Worm (Caenorhabditis elegans) whole organism, young adult: Measurements from ENCODE around the gene cox-6B.

Experiments used
- C06A6.2 ChIP-seq: fragments of 200-800 bp; sonication (Bioruptor generic); conservative IDR thresholded peaks from 2 replicates; pipeline ENCODE4 v1.3.6; 2022; ENCODE audit warnings: missing genetic modification characterization, missing compliant biosample characterization
- F22D6.2 ChIP-seq: sonication (generic microtip); optimal IDR thresholded peaks from 2 replicates; lab custom pipeline; 2016; ENCODE audit warnings: mild to moderate bottlenecking, missing genetic modification characterization, missing compliant biosample characterization
- aptf-2 ChIP-seq: fragments of 200-800 bp; sonication (Bioruptor generic); conservative IDR thresholded peaks from 2 replicates; pipeline ENCODE4 v1.3.6; 2022; ENCODE audit warnings: missing genetic modification reagents, missing genetic modification characterization, missing compliant biosample characterization
- bed-2 ChIP-seq: fragments of 200-800 bp; sonication (Bioruptor generic); IDR thresholded peaks from 2 replicates; pipeline ENCODE4 v1.3.6; 2022; ENCODE audit warnings: missing genetic modification reagents, missing genetic modification characterization, missing compliant biosample characterization
- ceh-91 ChIP-seq: fragments of 200-800 bp; sonication (Bioruptor generic); IDR thresholded peaks from 2 replicates; pipeline ENCODE4 v1.3.6; 2022; ENCODE audit warnings: missing genetic modification reagents, missing genetic modification characterization, missing compliant biosample characterization
- ekl-4 ChIP-seq: fragments of 200-800 bp; sonication (Bioruptor generic); IDR thresholded peaks from 2 replicates; pipeline ENCODE4 v1.3.6; 2022; ENCODE audit warnings: missing genetic modification reagents, missing genetic modification characterization, missing compliant biosample characterization
- ets-4 ChIP-seq: fragments of 200-800 bp; sonication (Bioruptor generic); optimal IDR thresholded peaks from 2 replicates; lab custom pipeline; 2018; ENCODE audit warnings: mild to moderate bottlenecking, missing genetic modification characterization, missing compliant biosample characterization
- mcd-1 ChIP-seq: fragments of 200-800 bp; sonication (Bioruptor generic); IDR thresholded peaks from 2 replicates; pipeline ENCODE4 v1.3.6; 2022; ENCODE audit warnings: missing genetic modification reagents, missing genetic modification characterization, missing compliant biosample characterization
- mxl-1 ChIP-seq: sonication (generic microtip); optimal IDR thresholded peaks from 2 replicates; lab custom pipeline; 2016; ENCODE audit warnings: missing genetic modification characterization, missing compliant biosample characterization
- pha-4 ChIP-seq: fragments of 150-350 bp; sonication (generic microtip); optimal IDR thresholded peaks from 2 replicates; lab custom pipeline; 2014; ENCODE audit warnings: missing biosample characterization, missing genetic modification reagents, missing genetic modification characterization
- snpc-3.4 ChIP-seq: sonication (generic microtip); optimal IDR thresholded peaks from 2 replicates; lab custom pipeline; 2017; ENCODE audit warnings: missing genetic modification characterization, mild to moderate bottlenecking, missing compliant biosample characterization, antibody characterized with exemption, moderate library complexity, missing genotype, missing genetic modification reagents
- snpc-4 ChIP-seq, 5 experiments: fragments of 150-350 bp in 1 of 5; sonication (generic microtip) in 4 of 5; optimal IDR thresholded peaks; 2 replicates each; lab custom pipeline; 2014 to 2018; ENCODE audit warnings: missing genetic modification characterization in 5 of 5, missing biosample characterization in 3 of 5, antibody characterized with exemption in 2 of 5, mild to moderate bottlenecking in 2 of 5, missing compliant biosample characterization in 2 of 5, missing genotype in 2 of 5, moderate library complexity in 2 of 5, missing genetic modification reagents in 1 of 5

DNA sequence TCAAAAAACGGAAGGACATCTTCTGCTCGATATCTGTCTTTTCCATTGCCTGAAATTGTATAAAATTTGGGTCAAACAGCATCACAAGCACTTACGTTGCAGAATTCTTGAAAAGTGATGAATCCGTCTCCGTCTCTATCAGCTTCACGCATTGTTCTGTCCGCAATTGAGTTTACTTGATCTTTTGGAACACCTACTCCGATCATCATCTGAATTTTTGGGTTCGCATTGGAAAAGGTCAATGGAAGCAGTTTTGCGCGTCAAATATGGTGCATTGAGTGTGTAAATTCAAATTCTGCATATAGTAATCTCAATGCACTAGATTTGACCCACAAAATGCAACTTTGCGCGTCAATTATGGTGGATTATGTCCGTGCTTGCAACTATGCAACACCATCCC is 17.9 kb upstream of the cox-6B start:
- TF ChIP-seq pha-4 (tag; lab: Kevin White, UChicago) (no peak), ets-4 (GFP tag; lab: Kevin White, UChicago) (no peak), snpc-3.4 (tag; lab: Kevin White, UChicago) (no peak), mxl-1 (tag; lab: Kevin White, UChicago) (no peak), snpc-4 (GFP tag; optimal IDR thresholded peaks at IDR 0.05; lab: Kevin White, UChicago) (no peak), snpc-4 (tag; optimal IDR thresholded peaks at IDR 0.05; lab: Kevin White, UChicago) (no peak), aptf-2 (no peak), bed-2 (GFP tag; lab: Robert Waterston, UW) (no peak), mcd-1 (GFP tag; lab: Robert Waterston, UW) (no peak), ekl-4 (GFP tag; lab: Robert Waterston, UW) (no peak), ceh-91 (no peak), F22D6.2 (tag; lab: Kevin White, UChicago) (no peak), C06A6.2 (GFP tag; lab: Robert Waterston, UW) (no peak)
